Worm (Caenorhabditis elegans) whole organism, L3 larva: ENCODE data around the gene F49C5.7.

Experiments used
- aly-2 ChIP-seq: fragments of 150-350 bp; optimal IDR thresholded peaks from 2 replicates; lab custom pipeline; 2014; ENCODE audit warnings: missing biosample characterization, missing genetic modification characterization
- ama-1 ChIP-seq: fragments of 150-350 bp; optimal IDR thresholded peaks from 2 replicates; lab custom pipeline; 2018
- ceh-16 ChIP-seq: sonication (generic microtip); optimal IDR thresholded peaks from 2 replicates; lab custom pipeline; 2017; ENCODE audit warnings: missing biosample characterization, missing genetic modification characterization
- egl-27 ChIP-seq: sonication (generic microtip); optimal IDR thresholded peaks from 4 replicates; lab custom pipeline; 2017; ENCODE audit warnings: missing biosample characterization, missing genetic modification reagents, missing genetic modification characterization
- elt-3 ChIP-seq, 3 experiments: fragments of 150-350 bp in 1 of 3; sonication (generic microtip) in 2 of 3; optimal IDR thresholded peaks; 2 replicates in 2 of 3; 4 replicates in 1 of 3; lab custom pipeline; 2014 to 2017; ENCODE audit warnings: missing biosample characterization in 3 of 3, missing genetic modification characterization in 3 of 3
- fkh-10 ChIP-seq: sonication (generic microtip); optimal IDR thresholded peaks from 2 replicates; lab custom pipeline; 2017; ENCODE audit warnings: missing biosample characterization, missing genetic modification reagents, missing genetic modification characterization
- jun-1 ChIP-seq: fragments of 150-350 bp; optimal IDR thresholded peaks from 2 replicates; lab custom pipeline; 2014; ENCODE audit warnings: missing biosample characterization, missing genetic modification reagents, missing genetic modification characterization
- nhr-12 ChIP-seq: fragments of 150-350 bp; optimal IDR thresholded peaks from 2 replicates; lab custom pipeline; 2014; ENCODE audit warnings: missing biosample characterization, missing genetic modification characterization
- nhr-67 ChIP-seq: fragments of 150-350 bp; optimal IDR thresholded peaks from 2 replicates; lab custom pipeline; 2014; ENCODE audit warnings: missing biosample characterization, missing genetic modification characterization
- pha-4 ChIP-seq: fragments of 150-350 bp; optimal IDR thresholded peaks from 2 replicates; lab custom pipeline; 2014; ENCODE audit warnings: missing biosample characterization, missing genetic modification reagents, missing genetic modification characterization
- tbx-2 ChIP-seq: sonication (generic microtip); optimal IDR thresholded peaks from 2 replicates; lab custom pipeline; 2016; ENCODE audit warnings: mild to moderate bottlenecking, missing genetic modification characterization, missing compliant biosample characterization
- unc-62 ChIP-seq: fragments of 150-350 bp; sonication (generic microtip); optimal IDR thresholded peaks from 4 replicates; lab custom pipeline; 2014; ENCODE audit warnings: missing biosample characterization, missing genetic modification reagents, missing genetic modification characterization

DNA sequence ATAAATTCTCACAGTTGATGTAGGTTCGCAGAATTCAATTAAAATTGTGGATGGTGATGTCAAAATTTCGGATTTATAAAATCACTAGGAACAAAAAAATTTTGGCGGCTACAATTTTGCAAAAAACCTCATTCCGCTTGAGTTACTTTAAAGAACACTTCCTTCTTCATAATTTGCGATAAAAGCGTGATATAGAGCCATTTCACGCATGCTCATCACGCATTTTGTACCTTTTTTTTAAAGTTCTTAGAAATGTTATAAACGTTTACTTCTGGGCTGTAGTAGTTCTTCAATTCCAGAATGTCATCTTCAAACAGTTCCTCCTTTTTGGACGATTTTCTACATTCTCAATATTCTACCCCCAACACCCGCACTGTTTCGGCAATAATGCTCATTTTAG is 38.0 kb upstream of the F49C5.7 start, which contains the start of gene srx-119:
- TF ChIP-seq pha-4 (no peak), fkh-10 (GFP tag; lab: Kevin White, UChicago) (no peak), ama-1 (no peak), egl-27 (tag; lab: Kevin White, UChicago) (no peak), nhr-67 (tag; lab: Kevin White, UChicago) (no peak), nhr-12 (tag; lab: Kevin White, UChicago) (no peak), elt-3 (tag; optimal IDR thresholded peaks at IDR 0.05; lab: Kevin White, UChicago) (no peak), tbx-2 (tag; lab: Kevin White, UChicago) (no peak), unc-62 (GFP tag; lab: Kevin White, UChicago) (no peak), jun-1 (tag; lab: Kevin White, UChicago) (no peak), ceh-16 (tag; lab: Kevin White, UChicago) (no peak), aly-2 (no peak)
